Fruit fly (Drosophila melanogaster) whole organism, embryonic: ENCODE results near the gene CG42820.

ENCODE experiments used
- B-H1 ChIP-seq: fragments of 200-800 bp; sonication (Bioruptor generic); IDR thresholded peaks from 3 replicates; pipeline ENCODE4 v1.3.6; 2022; ENCODE audit warnings: missing biosample characterization, missing genetic modification characterization
- Blimp-1 ChIP-seq: fragments of 200-800 bp; sonication (Bioruptor generic); optimal IDR thresholded peaks from 3 replicates; lab custom pipeline; 2018; ENCODE audit warnings: missing biosample characterization, missing genetic modification characterization, mild to moderate bottlenecking, moderate library complexity, missing genetic modification reagents
- CG1024 ChIP-seq: fragments of 200-800 bp; sonication (Bioruptor generic); IDR thresholded peaks from 2 replicates; pipeline ENCODE4 v1.3.6; 2022; ENCODE audit warnings: missing biosample characterization, missing genetic modification characterization
- CG11247 ChIP-seq: fragments of 200-800 bp; sonication (Bioruptor generic); IDR thresholded peaks from 2 replicates; pipeline ENCODE4 v1.3.6; 2022; ENCODE audit warnings: missing biosample characterization, missing genetic modification characterization
- CG11695 ChIP-seq: fragments of 200-800 bp; sonication (Bioruptor generic); IDR thresholded peaks from 3 replicates; pipeline ENCODE4 v1.3.6; 2022; ENCODE audit warnings: missing biosample characterization, missing genetic modification characterization
- CG13624 ChIP-seq: fragments of 200-800 bp; sonication (Bioruptor generic); optimal IDR thresholded peaks from 2 replicates; lab custom pipeline; 2016; ENCODE audit warnings: missing biosample characterization, missing genetic modification characterization
- CG1647 ChIP-seq: fragments of 200-800 bp; sonication (Bioruptor generic); optimal IDR thresholded peaks from 3 replicates; lab custom pipeline; 2016; ENCODE audit warnings: missing biosample characterization, missing genetic modification characterization
- CG18262 ChIP-seq: fragments of 200-800 bp; optimal IDR thresholded peaks from 3 replicates; lab custom pipeline; 2019; ENCODE audit warnings: missing biosample characterization, mild to moderate bottlenecking, missing genetic modification characterization, moderate library complexity
- CG18599 ChIP-seq: fragments of 200-800 bp; sonication (Bioruptor generic); optimal IDR thresholded peaks from 3 replicates; lab custom pipeline; 2017; ENCODE audit warnings: missing biosample characterization, missing genetic modification characterization, mild to moderate bottlenecking, moderate library complexity, missing genetic modification reagents
- CG31441 ChIP-seq: fragments of 200-800 bp; sonication (Bioruptor generic); IDR thresholded peaks from 2 replicates; pipeline ENCODE4 v1.3.6; 2022; ENCODE audit warnings: missing biosample characterization, missing genetic modification characterization
- CG32532 ChIP-seq: fragments of 200-800 bp; sonication (Bioruptor generic); IDR thresholded peaks from 2 replicates; pipeline ENCODE4 v1.3.6; 2022; ENCODE audit warnings: missing biosample characterization, missing genetic modification characterization
- CG6272 ChIP-seq: fragments of 200-800 bp; sonication (Bioruptor generic); IDR thresholded peaks from 2 replicates; pipeline ENCODE4 v1.3.6; 2022; ENCODE audit warnings: missing biosample characterization, missing genetic modification characterization
- CG7271 ChIP-seq: fragments of 200-800 bp; sonication (Bioruptor generic); optimal IDR thresholded peaks from 2 replicates; lab custom pipeline; 2018; ENCODE audit warnings: missing biosample characterization, mild to moderate bottlenecking, missing genetic modification characterization, moderate library complexity
- CG7987 ChIP-seq: fragments of 200-800 bp; sonication (Bioruptor generic); optimal IDR thresholded peaks from 2 replicates; lab custom pipeline; 2018; ENCODE audit warnings: missing biosample characterization, mild to moderate bottlenecking, missing genetic modification characterization, moderate library complexity
- CG8359 ChIP-seq: fragments of 200-800 bp; sonication (Bioruptor generic); optimal IDR thresholded peaks from 2 replicates; lab custom pipeline; 2017; ENCODE audit warnings: missing biosample characterization, mild to moderate bottlenecking, missing genetic modification characterization, borderline replicate concordance
- CG9817 ChIP-seq: fragments of 200-800 bp; sonication (Bioruptor generic); optimal IDR thresholded peaks from 2 replicates; lab custom pipeline; 2018; ENCODE audit warnings: missing biosample characterization, mild to moderate bottlenecking, missing genetic modification characterization, moderate library complexity
- Chrac-16 ChIP-seq: fragments of 200-800 bp; sonication (Bioruptor generic); optimal IDR thresholded peaks from 3 replicates; lab custom pipeline; 2016; ENCODE audit warnings: missing biosample characterization, missing genetic modification characterization
- Deaf1 ChIP-seq: fragments of 200-800 bp; optimal IDR thresholded peaks from 3 replicates; lab custom pipeline; 2019; ENCODE audit warnings: missing biosample characterization, mild to moderate bottlenecking, missing genetic modification characterization, moderate library complexity
- Dip3 ChIP-seq: fragments of 200-800 bp; sonication (Bioruptor generic); optimal IDR thresholded peaks from 3 replicates; lab custom pipeline; 2016; ENCODE audit warnings: missing biosample characterization, missing genetic modification characterization
- Fer1 ChIP-seq: fragments of 200-800 bp; sonication (Bioruptor generic); optimal IDR thresholded peaks from 2 replicates; lab custom pipeline; 2017; ENCODE audit warnings: missing biosample characterization, mild to moderate bottlenecking, missing genetic modification characterization
- Fer2 ChIP-seq: fragments of 200-800 bp; sonication (Bioruptor generic); optimal IDR thresholded peaks from 2 replicates; lab custom pipeline; 2018; ENCODE audit warnings: missing biosample characterization, mild to moderate bottlenecking, missing genetic modification characterization, moderate library complexity
- GATAe ChIP-seq: fragments of 200-800 bp; sonication (Bioruptor generic); conservative IDR thresholded peaks from 2 replicates; pipeline ENCODE4 v1.3.6; 2022; ENCODE audit warnings: missing biosample characterization, missing genetic modification characterization
- Hr3 ChIP-seq: fragments of 200-800 bp; sonication (Bioruptor generic); optimal IDR thresholded peaks from 3 replicates; lab custom pipeline; 2016; ENCODE audit warnings: missing biosample characterization, missing genetic modification characterization
- Jarid2 ChIP-seq: fragments of 200-800 bp; sonication (Bioruptor generic); optimal IDR thresholded peaks from 3 replicates; lab custom pipeline; 2017; ENCODE audit warnings: mild to moderate bottlenecking, missing biosample characterization, missing genetic modification reagents, missing genetic modification characterization
- Lhr ChIP-seq: fragments of 200-800 bp; sonication (Bioruptor generic); optimal IDR thresholded peaks from 3 replicates; lab custom pipeline; 2017; ENCODE audit warnings: mild to moderate bottlenecking, missing biosample characterization, missing genetic modification reagents, missing genetic modification characterization
- Mes4 ChIP-seq: fragments of 200-800 bp; sonication (Bioruptor generic); optimal IDR thresholded peaks from 2 replicates; lab custom pipeline; 2016; ENCODE audit warnings: missing biosample characterization, missing genetic modification characterization
- Pdp1 ChIP-seq, 2 experiments: fragments of 200-800 bp; sonication (Bioruptor generic); optimal IDR thresholded peaks; 3 replicates each; lab custom pipeline; 2016; ENCODE audit warnings: missing biosample characterization in 2 of 2, missing genetic modification characterization in 2 of 2, mild to moderate bottlenecking in 1 of 2, moderate library complexity in 1 of 2
- Side ChIP-seq: fragments of 200-800 bp; sonication (Bioruptor generic); optimal IDR thresholded peaks from 2 replicates; lab custom pipeline; 2016; ENCODE audit warnings: missing biosample characterization, missing genetic modification characterization
- ab ChIP-seq: fragments of 200-800 bp; sonication (Bioruptor generic); optimal IDR thresholded peaks from 2 replicates; lab custom pipeline; 2016; ENCODE audit warnings: missing biosample characterization, missing genetic modification characterization
- abd-A ChIP-seq: fragments of 200-800 bp; sonication (Bioruptor generic); optimal IDR thresholded peaks from 3 replicates; lab custom pipeline; 2019; ENCODE audit warnings: missing biosample characterization, mild to moderate bottlenecking, missing genetic modification characterization, moderate library complexity
- bbx ChIP-seq: fragments of 200-800 bp; sonication (Bioruptor generic); IDR thresholded peaks from 2 replicates; pipeline ENCODE4 v1.3.6; 2022; ENCODE audit warnings: missing biosample characterization, missing genetic modification characterization; ENCODE audit not compliant: partially characterized antibody
- bsh ChIP-seq, 2 experiments: fragments of 200-800 bp; sonication (Bioruptor generic); optimal IDR thresholded peaks; 2 replicates each; lab custom pipeline; 2017 to 2018; ENCODE audit warnings: mild to moderate bottlenecking in 2 of 2, missing biosample characterization in 2 of 2, missing genetic modification characterization in 2 of 2, moderate library complexity in 1 of 2
- dimm ChIP-seq: fragments of 200-800 bp; sonication (Bioruptor generic); IDR thresholded peaks from 2 replicates; pipeline ENCODE4 v1.3.6; 2022; ENCODE audit warnings: missing biosample characterization, missing genetic modification characterization
- dmrt11E ChIP-seq: fragments of 200-800 bp; sonication (Bioruptor generic); optimal IDR thresholded peaks from 3 replicates; lab custom pipeline; 2018; ENCODE audit warnings: missing biosample characterization, mild to moderate bottlenecking, missing genetic modification characterization, moderate library complexity
- gem ChIP-seq: fragments of 200-800 bp; sonication (Bioruptor generic); optimal IDR thresholded peaks from 2 replicates; lab custom pipeline; 2019; ENCODE audit warnings: missing biosample characterization, mild to moderate bottlenecking, missing genetic modification characterization, moderate library complexity
- gro ChIP-seq: fragments of 200-800 bp; sonication (Bioruptor generic); optimal IDR thresholded peaks from 2 replicates; lab custom pipeline; 2016; ENCODE audit warnings: missing biosample characterization, missing genetic modification characterization
- gt ChIP-seq: fragments of 200-800 bp; sonication (Bioruptor generic); IDR thresholded peaks from 2 replicates; pipeline ENCODE4 v1.3.6; 2022; ENCODE audit warnings: missing biosample characterization, missing genetic modification characterization
- hb ChIP-seq: fragments of 200-800 bp; sonication (Bioruptor generic); IDR thresholded peaks from 3 replicates; pipeline ENCODE4 v1.3.6; 2022; ENCODE audit warnings: missing biosample characterization, missing genetic modification characterization; ENCODE audit not compliant: partially characterized antibody
- hbn ChIP-seq: fragments of 200-800 bp; sonication (Bioruptor generic); IDR thresholded peaks from 2 replicates; pipeline ENCODE4 v1.3.6; 2022; ENCODE audit warnings: missing biosample characterization, missing genetic modification characterization; ENCODE audit not compliant: partially characterized antibody
- insv ChIP-seq, 2 experiments: fragments of 200-800 bp; sonication (Bioruptor generic); optimal IDR thresholded peaks; 3 replicates each; lab custom pipeline; 2016 to 2018; ENCODE audit warnings: missing biosample characterization in 2 of 2, missing genetic modification characterization in 2 of 2
- ken ChIP-seq: fragments of 200-800 bp; sonication (Bioruptor generic); IDR thresholded peaks from 3 replicates; pipeline ENCODE4 v1.3.6; 2022; ENCODE audit warnings: missing biosample characterization, missing genetic modification characterization
- lola ChIP-seq, 3 experiments: fragments of >200 bp in 2 of 3; fragments of 200-800 bp in 1 of 3; sonication (Bioruptor generic) in 1 of 3; optimal IDR thresholded peaks; 2 replicates each; lab custom pipeline; 2017 to 2019; ENCODE audit warnings: missing biosample characterization in 3 of 3, missing genetic modification characterization in 3 of 3, mild to moderate bottlenecking in 1 of 3, moderate library complexity in 1 of 3
- nau ChIP-seq: fragments of 200-800 bp; sonication (Bioruptor generic); optimal IDR thresholded peaks from 3 replicates; lab custom pipeline; 2017; ENCODE audit warnings: missing biosample characterization, mild to moderate bottlenecking, missing genetic modification characterization, missing genetic modification reagents
- org-1 ChIP-seq: fragments of 200-800 bp; sonication (Bioruptor generic); optimal IDR thresholded peaks from 2 replicates; lab custom pipeline; 2017; ENCODE audit warnings: missing biosample characterization, missing genetic modification characterization
- pho ChIP-seq: fragments of 200-800 bp; sonication (Bioruptor generic); optimal IDR thresholded peaks from 2 replicates; lab custom pipeline; 2016; ENCODE audit warnings: missing biosample characterization, missing genetic modification characterization
- sens-2 ChIP-seq: fragments of 200-800 bp; sonication (Bioruptor generic); IDR thresholded peaks from 2 replicates; pipeline ENCODE4 v1.3.6; 2022; ENCODE audit warnings: missing biosample characterization, missing genetic modification characterization
- z ChIP-seq: fragments of 200-800 bp; sonication (Bioruptor generic); IDR thresholded peaks from 3 replicates; pipeline ENCODE4 v1.3.6; 2022; ENCODE audit warnings: missing biosample characterization, missing genetic modification characterization
- zfh1 ChIP-seq: fragments of 200-800 bp; sonication (Bioruptor generic); IDR thresholded peaks from 3 replicates; pipeline ENCODE4 v1.3.6; 2022; ENCODE audit warnings: missing biosample characterization, missing genetic modification characterization

CG42820 gene

dm6 chr2L:8365701-8366643 lies 26.2 kb downstream of the CG42820 start, which contains the start of gene Pp2A-29B (continued):
- TF ChIP-seq CG11247: no peak
- no peak for TF ChIP-seq Side (GFP tag; lab: Kevin White, UChicago)
- TF ChIP-seq CG7271 (tag; lab: Kevin White, UChicago): no peak
- peak; percentile 45 for TF ChIP-seq CG18262 (tag; lab: Kevin White, UChicago)
- TF ChIP-seq dmrt11E (tag; lab: Kevin White, UChicago): peak; percentile 46
- no peak for TF ChIP-seq CG7987 (GFP tag; lab: Kevin White, UChicago)
- no peak for TF ChIP-seq z (GFP tag; lab: Robert Waterston, UW)
- TF ChIP-seq CG8359: no peak
- TF ChIP-seq CG31441 (GFP tag; lab: Robert Waterston, UW): peak; percentile 73; the same call in 1 of the 2 replicates
- TF ChIP-seq ken (GFP tag; lab: Robert Waterston, UW): no peak
- TF ChIP-seq Hr3: peak; percentile 51
- TF ChIP-seq abd-A (tag; lab: Kevin White, UChicago): peak; percentile 89
- TF ChIP-seq CG1647: no peak
- TF ChIP-seq Jarid2 (GFP tag; lab: Kevin White, UChicago): no peak
- no peak for TF ChIP-seq CG13624
- no peak for TF ChIP-seq bsh (GFP tag; optimal IDR thresholded peaks at IDR 0.05; lab: Kevin White, UChicago)
- peak in 1 of 2 experiments; percentile 25 for TF ChIP-seq insv (GFP tag; optimal IDR thresholded peaks at IDR 0.05; lab: Kevin White, UChicago)
- no peak for TF ChIP-seq CG1024
- TF ChIP-seq B-H1 (GFP tag; lab: Robert Waterston, UW): no peak
- peak; percentile 19 for TF ChIP-seq Dip3 (GFP tag; lab: Kevin White, UChicago)
- TF ChIP-seq hb (GFP tag; lab: Robert Waterston, UW): peak; percentile 99
- TF ChIP-seq Pdp1 (GFP tag; optimal IDR thresholded peaks at IDR 0.05; lab: Kevin White, UChicago): peak in 1 of 2 experiments; percentile 74
- no peak for TF ChIP-seq Chrac-16 (GFP tag; lab: Kevin White, UChicago)
- no peak for TF ChIP-seq CG11695 (GFP tag; lab: Robert Waterston, UW)
- TF ChIP-seq gro (GFP tag; lab: Kevin White, UChicago): no peak
- no peak for TF ChIP-seq CG18599 (GFP tag; lab: Kevin White, UChicago)
- TF ChIP-seq gt (GFP tag; lab: Robert Waterston, UW): no peak
- no peak for TF ChIP-seq dimm
- TF ChIP-seq gem: peak; percentile 48
- no peak for TF ChIP-seq ab (GFP tag; lab: Kevin White, UChicago)
- no peak for TF ChIP-seq Mes4
- no peak for TF ChIP-seq nau (GFP tag; lab: Kevin White, UChicago)
- TF ChIP-seq CG32532 (GFP tag; lab: Robert Waterston, UW): no peak
- TF ChIP-seq bbx (GFP tag; lab: Robert Waterston, UW): peak; percentile 98
- TF ChIP-seq Fer1 (GFP tag; lab: Kevin White, UChicago): no peak
- no peak for TF ChIP-seq pho (GFP tag; lab: Kevin White, UChicago)
- TF ChIP-seq Fer2 (tag; lab: Kevin White, UChicago): no peak
- peak; percentile 38; the same call in 1 of the 2 replicates for TF ChIP-seq CG6272 (GFP tag; lab: Robert Waterston, UW)
- TF ChIP-seq lola (GFP tag; optimal IDR thresholded peaks at IDR 0.05; lab: Kevin White, UChicago): peak in 1 of 3 experiments; percentile 32
- peak; percentile 44 for TF ChIP-seq Lhr (GFP tag; lab: Kevin White, UChicago)
- TF ChIP-seq CG9817 (tag; lab: Kevin White, UChicago): peak; percentile 17
- TF ChIP-seq Deaf1 (tag; lab: Kevin White, UChicago): peak; percentile 7
- no peak for TF ChIP-seq org-1 (GFP tag; lab: Kevin White, UChicago)
- peak; percentile 99 for TF ChIP-seq hbn (GFP tag; lab: Robert Waterston, UW)
- TF ChIP-seq Blimp-1 (GFP tag; lab: Kevin White, UChicago): no peak
- no peak for TF ChIP-seq GATAe (GFP tag; lab: Robert Waterston, UW)
- no peak for TF ChIP-seq zfh1
- TF ChIP-seq sens-2 (GFP tag; lab: Robert Waterston, UW): no peak
